Worm (Caenorhabditis elegans) whole organism, L2 larva: ENCODE data around the gene nhr-117.

Experiments
- C34F6.9 ChIP-seq: fragments of 150-350 bp; optimal IDR thresholded peaks from 2 replicates; lab custom pipeline; 2014; ENCODE audit warnings: missing biosample characterization, missing genetic modification characterization
- F13H6.1 ChIP-seq: sonication (generic microtip); optimal IDR thresholded peaks from 2 replicates; lab custom pipeline; 2016; ENCODE audit warnings: missing genetic modification characterization, missing compliant biosample characterization
- Y55F3AM.14 ChIP-seq: fragments of 200-800 bp; sonication (Bioruptor generic); optimal IDR thresholded peaks from 2 replicates; lab custom pipeline; 2018; ENCODE audit warnings: mild to moderate bottlenecking, missing genetic modification characterization, missing compliant biosample characterization
- ZK546.5 ChIP-seq: sonication (generic microtip); optimal IDR thresholded peaks from 2 replicates; lab custom pipeline; 2017; ENCODE audit warnings: missing biosample characterization, missing genetic modification characterization
- alr-1 ChIP-seq: fragments of 150-350 bp; optimal IDR thresholded peaks from 2 replicates; lab custom pipeline; 2014; ENCODE audit warnings: missing biosample characterization, missing genetic modification characterization
- aly-2 ChIP-seq: fragments of 150-350 bp; optimal IDR thresholded peaks from 2 replicates; lab custom pipeline; 2014; ENCODE audit warnings: missing biosample characterization, missing genetic modification characterization
- ama-1 ChIP-seq: fragments of 150-350 bp; optimal IDR thresholded peaks from 2 replicates; lab custom pipeline; 2018; ENCODE audit warnings: inconsistent platforms
- blmp-1 ChIP-seq: sonication (generic microtip); optimal IDR thresholded peaks from 2 replicates; lab custom pipeline; 2017; ENCODE audit warnings: missing genetic modification characterization, mild to moderate bottlenecking, missing compliant biosample characterization, antibody characterized with exemption, moderate library complexity; ENCODE audit not compliant: insufficient read depth
- ceh-16 ChIP-seq: fragments of 150-350 bp; optimal IDR thresholded peaks from 2 replicates; lab custom pipeline; 2014; ENCODE audit warnings: missing biosample characterization, missing genetic modification characterization
- ceh-82 ChIP-seq: fragments of 150-350 bp; optimal IDR thresholded peaks from 2 replicates; lab custom pipeline; 2014; ENCODE audit warnings: missing biosample characterization, missing genetic modification characterization
- crh-2 ChIP-seq: sonication (generic microtip); optimal IDR thresholded peaks from 2 replicates; lab custom pipeline; 2017; ENCODE audit warnings: missing biosample characterization, missing genetic modification characterization
- dmd-4 ChIP-seq: sonication (generic microtip); optimal IDR thresholded peaks from 2 replicates; lab custom pipeline; 2017; ENCODE audit warnings: missing biosample characterization, missing genetic modification characterization
- egl-27 ChIP-seq: sonication (generic microtip); optimal IDR thresholded peaks from 3 replicates; lab custom pipeline; 2017; ENCODE audit warnings: missing biosample characterization, missing genetic modification reagents, missing genetic modification characterization
- elt-1 ChIP-seq: fragments of 150-350 bp; optimal IDR thresholded peaks from 2 replicates; lab custom pipeline; 2014; ENCODE audit warnings: missing biosample characterization, missing genetic modification characterization
- elt-3 ChIP-seq: sonication (generic microtip); optimal IDR thresholded peaks from 2 replicates; lab custom pipeline; 2017; ENCODE audit warnings: missing biosample characterization, missing genetic modification characterization
- fos-1 ChIP-seq: fragments of 150-350 bp; optimal IDR thresholded peaks from 2 replicates; lab custom pipeline; 2014; ENCODE audit warnings: missing biosample characterization, missing genetic modification characterization
- gmeb-1 ChIP-seq: fragments of 150-350 bp; optimal IDR thresholded peaks from 2 replicates; lab custom pipeline; 2014; ENCODE audit warnings: missing biosample characterization, missing genetic modification characterization
- lin-11 ChIP-seq: fragments of 150-350 bp; sonication (generic microtip); optimal IDR thresholded peaks from 2 replicates; lab custom pipeline; 2014; ENCODE audit warnings: missing biosample characterization, missing genetic modification characterization, inconsistent platforms, mixed read lengths
- lin-13 ChIP-seq: fragments of 150-350 bp; optimal IDR thresholded peaks from 2 replicates; lab custom pipeline; 2014; ENCODE audit warnings: missing biosample characterization, missing genetic modification reagents, missing genetic modification characterization
- lin-39 ChIP-seq: fragments of 150-350 bp; optimal IDR thresholded peaks from 2 replicates; lab custom pipeline; 2014; ENCODE audit warnings: missing biosample characterization, missing genetic modification reagents, missing genetic modification characterization
- lsy-2 ChIP-seq, 2 experiments: fragments of 150-350 bp in 1 of 2; sonication (generic microtip) in 1 of 2; optimal IDR thresholded peaks; 2 replicates each; lab custom pipeline; 2014 to 2017; ENCODE audit warnings: missing biosample characterization in 2 of 2, missing genetic modification characterization in 2 of 2
- mab-5 ChIP-seq: fragments of 150-350 bp; optimal IDR thresholded peaks from 2 replicates; lab custom pipeline; 2014; ENCODE audit warnings: missing biosample characterization, missing genetic modification characterization
- mbf-1 ChIP-seq: sonication (generic microtip); optimal IDR thresholded peaks from 2 replicates; lab custom pipeline; 2017; ENCODE audit warnings: missing biosample characterization, missing genetic modification characterization
- mdl-1 ChIP-seq, 2 experiments: fragments of 150-350 bp in 1 of 2; sonication (generic microtip) in 1 of 2; optimal IDR thresholded peaks; 2 replicates each; lab custom pipeline; 2017; ENCODE audit warnings: missing biosample characterization in 2 of 2, missing genetic modification characterization in 2 of 2
- nhr-11 ChIP-seq: fragments of 150-350 bp; optimal IDR thresholded peaks from 2 replicates; lab custom pipeline; 2014; ENCODE audit warnings: missing biosample characterization, missing genetic modification characterization
- nhr-12 ChIP-seq: fragments of 150-350 bp; optimal IDR thresholded peaks from 2 replicates; lab custom pipeline; 2014; ENCODE audit warnings: missing biosample characterization, missing genetic modification characterization
- nhr-129 ChIP-seq: fragments of 150-350 bp; optimal IDR thresholded peaks from 2 replicates; lab custom pipeline; 2014; ENCODE audit warnings: missing biosample characterization, missing genetic modification characterization
- nhr-21 ChIP-seq: fragments of 150-350 bp; optimal IDR thresholded peaks from 2 replicates; lab custom pipeline; 2014; ENCODE audit warnings: missing biosample characterization, missing genetic modification characterization
- nhr-23 ChIP-seq: fragments of 150-350 bp; optimal IDR thresholded peaks from 2 replicates; lab custom pipeline; 2014; ENCODE audit warnings: missing biosample characterization, missing genetic modification reagents, missing genetic modification characterization
- nhr-237 ChIP-seq: fragments of 150-350 bp; optimal IDR thresholded peaks from 2 replicates; lab custom pipeline; 2014; ENCODE audit warnings: missing biosample characterization, missing genetic modification characterization
- nhr-25 ChIP-seq: fragments of 150-350 bp; sonication (generic microtip); optimal IDR thresholded peaks from 3 replicates; lab custom pipeline; 2014; ENCODE audit warnings: missing biosample characterization, missing genetic modification characterization
- nhr-6 ChIP-seq: fragments of 150-350 bp; optimal IDR thresholded peaks from 2 replicates; lab custom pipeline; 2014; ENCODE audit warnings: missing biosample characterization, missing genetic modification characterization
- nhr-77 ChIP-seq: fragments of 150-350 bp; optimal IDR thresholded peaks from 2 replicates; lab custom pipeline; 2014; ENCODE audit warnings: missing biosample characterization, missing genetic modification characterization
- peb-1 ChIP-seq: fragments of 150-350 bp; optimal IDR thresholded peaks from 2 replicates; lab custom pipeline; 2014; ENCODE audit warnings: missing biosample characterization, missing genetic modification characterization
- skn-1 ChIP-seq: sonication (generic microtip); optimal IDR thresholded peaks from 2 replicates; lab custom pipeline; 2017; ENCODE audit warnings: missing biosample characterization, missing genetic modification characterization
- sma-3 ChIP-seq: sonication (generic microtip); optimal IDR thresholded peaks from 2 replicates; lab custom pipeline; 2016; ENCODE audit warnings: missing genetic modification reagents, missing genetic modification characterization, missing compliant biosample characterization
- sma-9 ChIP-seq, 2 experiments: fragments of 150-350 bp in 1 of 2; sonication (generic microtip) in 1 of 2; optimal IDR thresholded peaks; 2 replicates each; lab custom pipeline; 2014 to 2016; ENCODE audit warnings: missing genetic modification characterization in 2 of 2, mild to moderate bottlenecking in 1 of 2, missing biosample characterization in 1 of 2, missing compliant biosample characterization in 1 of 2, missing genetic modification reagents in 1 of 2, moderate library complexity in 1 of 2
- snpc-4 ChIP-seq: fragments of 150-350 bp; optimal IDR thresholded peaks from 2 replicates; lab custom pipeline; 2014; ENCODE audit warnings: missing biosample characterization, missing genetic modification characterization
- unc-55 ChIP-seq: fragments of 150-350 bp; sonication (generic microtip); optimal IDR thresholded peaks from 3 replicates; lab custom pipeline; 2014; ENCODE audit warnings: missing biosample characterization, missing genetic modification reagents, missing genetic modification characterization
- unc-62 ChIP-seq: fragments of 150-350 bp; optimal IDR thresholded peaks from 2 replicates; lab custom pipeline; 2014; ENCODE audit warnings: missing biosample characterization, missing genetic modification reagents, missing genetic modification characterization
- zag-1 ChIP-seq: fragments of 150-350 bp; optimal IDR thresholded peaks from 2 replicates; lab custom pipeline; 2014; ENCODE audit warnings: missing biosample characterization, missing genetic modification characterization
- ztf-1 ChIP-seq: fragments of 200-800 bp; sonication (Bioruptor generic); conservative IDR thresholded peaks from 2 replicates; pipeline ENCODE4 v1.3.6; 2022; ENCODE audit warnings: missing genetic modification characterization, missing compliant biosample characterization
- ztf-4 ChIP-seq: fragments of 150-350 bp; optimal IDR thresholded peaks from 2 replicates; lab custom pipeline; 2014; ENCODE audit warnings: missing biosample characterization, missing genetic modification characterization

The nhr-117 gene

ce11 chrV:1600561-1601088 lies 20.7 kb downstream of the nhr-117 start, which contains the start of gene F16B4.2:
Gene F16B4.2 (plus strand): TSS chrV:1601038.
- TF ChIP-seq ZK546.5 (tag; lab: Kevin White, UChicago) (no peak), unc-62 (no peak), elt-1 (tag; lab: Kevin White, UChicago) (no peak), nhr-77 (tag; lab: Kevin White, UChicago) (no peak), mab-5 (tag; lab: Kevin White, UChicago) (no peak), skn-1 (tag; lab: Kevin White, UChicago) (no peak), C34F6.9 (tag; lab: Kevin White, UChicago) (no peak), nhr-237 (no peak), Y55F3AM.14 (GFP tag; lab: Kevin White, UChicago) (no peak), nhr-21 (tag; lab: Kevin White, UChicago) (no peak), ztf-4 (tag; lab: Kevin White, UChicago) (no peak), lin-13 (no peak), fos-1 (tag; lab: Kevin White, UChicago) (no peak), peb-1 (tag; lab: Kevin White, UChicago) (no peak), snpc-4 (tag; lab: Kevin White, UChicago) (no peak), nhr-25 (no peak), nhr-6 (no peak), egl-27 (tag; lab: Kevin White, UChicago) (no peak), lsy-2 (tag; optimal IDR thresholded peaks at IDR 0.05; lab: Kevin White, UChicago) (no peak)

ce11 chrV:1594554-1595092 lies 26.7 kb downstream of the nhr-117 start:
- TF ChIP-seq Y55F3AM.14 (GFP tag; lab: Kevin White, UChicago): no peak
- peak; percentile 48 for TF ChIP-seq sma-3 (GFP tag; lab: Kevin White, UChicago)
- TF ChIP-seq ceh-16: no peak
- TF ChIP-seq aly-2 (tag; lab: Kevin White, UChicago): no peak
- TF ChIP-seq ZK546.5 (tag; lab: Kevin White, UChicago): no peak
- TF ChIP-seq nhr-129 (tag; lab: Kevin White, UChicago): no peak

DNA sequence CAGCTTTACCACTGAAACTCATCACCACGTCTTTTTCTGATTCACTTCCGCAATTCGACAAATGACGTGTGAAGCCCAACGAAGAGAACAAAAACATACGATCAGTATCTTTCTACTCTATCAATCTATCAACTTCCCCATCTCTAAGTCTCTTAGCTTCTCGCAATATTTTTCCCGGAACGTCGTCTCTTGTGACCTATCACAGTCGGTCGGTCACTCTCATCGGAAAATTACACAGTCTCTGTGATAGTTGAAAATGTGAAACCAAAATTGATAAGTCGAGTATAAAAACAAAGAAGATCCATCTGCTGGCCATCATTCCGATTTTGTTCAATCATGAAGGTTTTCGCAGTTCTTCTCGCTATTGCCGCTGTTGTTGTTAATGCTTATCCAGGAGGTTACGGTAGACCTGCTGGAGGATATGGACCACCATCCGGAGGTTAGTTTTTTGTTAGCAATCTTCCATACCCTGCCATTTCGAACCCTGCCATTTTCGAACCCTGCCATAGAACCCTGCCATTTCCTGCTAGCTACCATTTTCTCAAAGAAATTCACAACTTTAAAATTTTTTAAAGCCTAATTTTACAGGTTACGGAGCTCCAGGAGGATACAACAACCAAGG lies 27.4 kb downstream of the nhr-117 start, which contains the start of gene F16B4.4:
TSS of gene F16B4.4 (plus strand) at position 221 of the 622 bp plus-strand sequence.
- TF ChIP-seq nhr-12 (tag; lab: Kevin White, UChicago) (no peak), dmd-4 (tag; lab: Kevin White, UChicago) (no peak), ceh-82 (tag; lab: Kevin White, UChicago) (no peak), alr-1 (no peak), lin-13 (no peak), nhr-21 (tag; lab: Kevin White, UChicago) (peak; percentile 41), ceh-16 (no peak), elt-3 (tag; lab: Kevin White, UChicago) (no peak), nhr-23 (tag; lab: Kevin White, UChicago) (no peak), blmp-1 (no peak), gmeb-1 (tag; lab: Kevin White, UChicago) (peak; percentile 9), sma-9 (GFP tag; optimal IDR thresholded peaks at IDR 0.05; lab: Kevin White, UChicago) (peak; percentile 3), sma-9 (tag; optimal IDR thresholded peaks at IDR 0.05; lab: Kevin White, UChicago) (no peak), mab-5 (tag; lab: Kevin White, UChicago) (no peak), F13H6.1 (tag; lab: Kevin White, UChicago) (no peak), unc-62 (no peak), unc-55 (no peak), crh-2 (tag; lab: Kevin White, UChicago) (peak; percentile 9), egl-27 (tag; lab: Kevin White, UChicago) (no peak), nhr-25 (peak; percentile 19), sma-3 (GFP tag; lab: Kevin White, UChicago) (peak; percentile 67), elt-1 (tag; lab: Kevin White, UChicago) (no peak), skn-1 (tag; lab: Kevin White, UChicago) (no peak), snpc-4 (tag; lab: Kevin White, UChicago) (no peak), ztf-1 (GFP tag; lab: Robert Waterston, UW) (no peak), mdl-1 (tag; optimal IDR thresholded peaks at IDR 0.05; lab: Kevin White, UChicago) (no peak), ama-1 (lab: Kevin White, UChicago) (no peak), mbf-1 (tag; lab: Kevin White, UChicago) (no peak), fos-1 (tag; lab: Kevin White, UChicago) (peak; percentile 24), nhr-77 (tag; lab: Kevin White, UChicago) (no peak), zag-1 (tag; lab: Kevin White, UChicago) (no peak), nhr-11 (no peak), C34F6.9 (tag; lab: Kevin White, UChicago) (no peak), lin-39 (no peak), nhr-129 (tag; lab: Kevin White, UChicago) (no peak), nhr-6 (no peak), lsy-2 (tag; optimal IDR thresholded peaks at IDR 0.05; lab: Kevin White, UChicago) (no peak), lin-11 (no peak)
